Fruit fly (Drosophila melanogaster) S2 (cell line): ENCODE data around the gene CG6695.

Experiments
- CG8478 ChIP-seq: fragments of >200 bp; optimal IDR thresholded peaks from 2 replicates; lab custom pipeline; 2018
- CTCF ChIP-seq, 2 experiments: fragments of >200 bp; optimal IDR thresholded peaks; 2 replicates each; lab custom pipeline; 2018

DNA sequence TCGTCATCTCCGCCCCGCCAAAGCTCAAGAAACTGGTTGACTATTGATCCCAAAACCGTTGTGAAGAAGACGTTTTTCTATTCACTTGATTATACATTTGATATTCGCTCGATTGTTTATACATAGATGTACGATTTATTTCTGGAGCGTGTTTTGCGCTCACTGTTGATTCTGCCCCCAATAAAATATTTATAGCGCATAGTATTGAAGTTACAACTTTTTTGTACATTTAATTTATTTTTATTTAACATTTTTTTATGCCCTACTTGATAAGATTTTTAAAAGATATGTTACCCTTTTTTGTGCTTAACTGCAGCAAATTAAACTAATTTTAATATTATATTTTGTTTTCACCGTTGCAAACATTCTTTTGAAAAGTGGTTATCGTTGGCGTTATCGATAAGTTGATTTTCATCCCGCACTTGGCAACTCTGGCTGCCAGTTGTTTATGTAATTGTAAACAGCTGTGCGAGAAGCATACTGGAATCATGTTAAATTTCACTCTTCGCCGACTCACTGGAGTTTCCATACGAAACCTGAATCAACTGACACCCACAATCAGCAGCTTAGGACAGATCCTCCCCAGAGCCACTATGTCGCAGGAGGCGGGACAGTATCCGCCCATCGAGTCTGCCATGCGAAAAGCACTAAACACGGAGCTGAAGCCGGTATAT lies 4.3 kb downstream of the CG6695 start, which contains the start of gene CG31126:
- TF ChIP-seq CTCF (optimal IDR thresholded peaks at IDR 0.05; lab: Kevin White, UChicago), result no peak
- TF ChIP-seq CG8478 (lab: Kevin White, UChicago), result no peak
